Worm (Caenorhabditis elegans) whole organism, midembryonic: Measurements from ENCODE around the gene C16A3.6.

Experiments
- T22C8.4 ChIP-seq: fragments of 200-800 bp; sonication (Bioruptor generic); IDR thresholded peaks from 2 replicates; pipeline ENCODE4 v1.3.6; 2022; ENCODE audit warnings: missing genetic modification characterization, missing compliant biosample characterization
- flt-1 ChIP-seq: fragments of 200-800 bp; sonication (Bioruptor generic); IDR thresholded peaks from 2 replicates; pipeline ENCODE4 v1.3.6; 2022; ENCODE audit warnings: missing genetic modification characterization, missing compliant biosample characterization
- klf-2 ChIP-seq: fragments of 200-800 bp; sonication (Bioruptor generic); conservative IDR thresholded peaks from 2 replicates; pipeline ENCODE4 v1.3.6; 2022; ENCODE audit warnings: missing genetic modification reagents, missing genetic modification characterization, missing compliant biosample characterization
- med-1 ChIP-seq: sonication (generic microtip); optimal IDR thresholded peaks from 2 replicates; lab custom pipeline; 2017; ENCODE audit warnings: missing genetic modification characterization, mild to moderate bottlenecking, missing compliant biosample characterization, antibody characterized with exemption, missing genetic modification reagents; ENCODE audit not compliant: insufficient read depth
- ref-1 ChIP-seq: fragments of 200-800 bp; sonication (Bioruptor generic); conservative IDR thresholded peaks from 2 replicates; pipeline ENCODE4 v1.3.6; 2022; ENCODE audit warnings: missing genetic modification reagents, missing genetic modification characterization, missing compliant biosample characterization
- tab-1 ChIP-seq: fragments of 200-800 bp; sonication (Bioruptor generic); IDR thresholded peaks from 2 replicates; pipeline ENCODE4 v1.3.6; 2022; ENCODE audit warnings: missing genetic modification characterization, missing compliant biosample characterization

- TF ChIP-seq T22C8.4 (GFP tag; lab: Robert Waterston, UW) (no peak), flt-1 (GFP tag; lab: Robert Waterston, UW) (no peak), med-1 (no peak), klf-2 (GFP tag; lab: Robert Waterston, UW) (no peak), tab-1 (GFP tag; lab: Robert Waterston, UW) (no peak), ref-1 (GFP tag; lab: Robert Waterston, UW) (no peak)
Measured at ce11 chrIII:6368524-6368923, 10.5 kb upstream of the C16A3.6 start.
